Worm (Caenorhabditis elegans) whole organism, mixed stage, embryonic: ENCODE results near the gene C50D2.2.

Source experiments
- ceh-83 ChIP-seq: fragments of 200-800 bp; sonication (Bioruptor generic); optimal IDR thresholded peaks from 2 replicates; lab custom pipeline; 2018; ENCODE audit warnings: mild to moderate bottlenecking, missing genetic modification characterization, missing compliant biosample characterization
- lsy-2 ChIP-seq: fragments of 150-350 bp; optimal IDR thresholded peaks from 2 replicates; lab custom pipeline; 2014; ENCODE audit warnings: missing biosample characterization, missing genetic modification characterization
- mls-2 ChIP-seq: sonication (generic microtip); optimal IDR thresholded peaks from 2 replicates; lab custom pipeline; 2016; ENCODE audit warnings: mild to moderate bottlenecking, missing genetic modification characterization, moderate library complexity, missing compliant biosample characterization
- nhr-237 ChIP-seq: fragments of 150-350 bp; optimal IDR thresholded peaks from 2 replicates; lab custom pipeline; 2014; ENCODE audit warnings: missing biosample characterization, missing genetic modification characterization
- nhr-76 ChIP-seq: sonication (generic microtip); optimal IDR thresholded peaks from 2 replicates; lab custom pipeline; 2017; ENCODE audit warnings: missing biosample characterization, missing genetic modification characterization
- unc-62 ChIP-seq: fragments of 150-350 bp; optimal IDR thresholded peaks from 2 replicates; lab custom pipeline; 2014; ENCODE audit warnings: missing biosample characterization, missing genetic modification reagents, missing genetic modification characterization
- zip-8 ChIP-seq: fragments of 150-350 bp; optimal IDR thresholded peaks from 2 replicates; lab custom pipeline; 2014; ENCODE audit warnings: missing biosample characterization, missing genetic modification characterization

DNA sequence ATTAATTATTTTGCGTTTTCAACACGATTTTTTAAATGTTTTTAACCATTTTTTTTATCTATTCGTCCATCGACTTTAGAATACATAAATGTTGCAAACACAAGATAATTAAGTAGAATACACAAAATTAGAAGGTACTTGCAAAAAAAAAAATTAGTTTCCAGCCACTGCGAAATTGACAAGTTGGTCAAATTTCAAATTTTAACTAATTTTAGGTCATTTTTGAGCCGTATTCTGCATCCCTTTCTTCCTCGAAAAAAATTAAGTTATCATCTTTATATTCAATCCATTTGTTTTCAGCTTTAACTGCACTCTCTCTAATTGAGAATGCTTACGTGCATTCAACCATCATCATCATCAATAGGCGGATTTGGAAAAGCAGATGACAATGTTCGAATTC is 39.6 kb upstream of the C50D2.2 start, which contains the start of gene egl-26:
- TF ChIP-seq nhr-237 (tag; lab: Kevin White, UChicago) (no peak), zip-8 (tag; lab: Kevin White, UChicago) (no peak), nhr-76 (no peak), unc-62 (GFP tag; lab: Kevin White, UChicago) (no peak), ceh-83 (GFP tag; lab: Kevin White, UChicago) (no peak), mls-2 (tag; lab: Kevin White, UChicago) (no peak), lsy-2 (tag; lab: Kevin White, UChicago) (no peak)
